Fruit fly (Drosophila melanogaster) whole organism, prepupa: ENCODE measurements around the gene Mp.

Experiments used
- Blimp-1 ChIP-seq: fragments of 200-800 bp; sonication (Bioruptor generic); optimal IDR thresholded peaks from 3 replicates; lab custom pipeline; 2017; ENCODE audit warnings: missing biosample characterization, missing genetic modification characterization, mild to moderate bottlenecking, moderate library complexity, missing genetic modification reagents
- CG10631 ChIP-seq: fragments of 200-800 bp; sonication (Bioruptor generic); optimal IDR thresholded peaks from 2 replicates; lab custom pipeline; 2016; ENCODE audit warnings: missing biosample characterization, missing genetic modification characterization
- CG10669 ChIP-seq: fragments of 200-800 bp; sonication (Bioruptor generic); optimal IDR thresholded peaks from 3 replicates; lab custom pipeline; 2018; ENCODE audit warnings: missing biosample characterization, mild to moderate bottlenecking, missing genetic modification characterization, moderate library complexity
- CG11294 ChIP-seq: fragments of 200-800 bp; sonication (Bioruptor generic); IDR thresholded peaks from 2 replicates; pipeline ENCODE4 v1.3.6; 2022; ENCODE audit warnings: missing biosample characterization, missing genetic modification characterization
- CG11762 ChIP-seq: fragments of 200-800 bp; sonication (Bioruptor generic); optimal IDR thresholded peaks from 3 replicates; lab custom pipeline; 2016; ENCODE audit warnings: missing biosample characterization, missing genetic modification characterization; ENCODE audit not compliant: insufficient read depth
- CG11902 ChIP-seq: fragments of 200-800 bp; sonication (Bioruptor generic); optimal IDR thresholded peaks from 3 replicates; lab custom pipeline; 2016; ENCODE audit warnings: missing biosample characterization, missing genetic modification characterization
- CG15336 ChIP-seq: fragments of 200-800 bp; sonication (Bioruptor generic); IDR thresholded peaks from 2 replicates; pipeline ENCODE4 v1.3.6; 2022; ENCODE audit warnings: missing biosample characterization, missing genetic modification characterization
- CG1621 ChIP-seq: fragments of 200-800 bp; sonication (Bioruptor generic); optimal IDR thresholded peaks from 3 replicates; lab custom pipeline; 2018; ENCODE audit warnings: missing biosample characterization, mild to moderate bottlenecking, missing genetic modification characterization
- CG3032 ChIP-seq: fragments of 200-800 bp; optimal IDR thresholded peaks from 2 replicates; lab custom pipeline; 2019; ENCODE audit warnings: missing biosample characterization, mild to moderate bottlenecking, missing genetic modification characterization, moderate library complexity
- CG31627 ChIP-seq: fragments of 200-800 bp; sonication (Bioruptor generic); optimal IDR thresholded peaks from 3 replicates; lab custom pipeline; 2016; ENCODE audit warnings: missing biosample characterization, missing genetic modification characterization
- CG32006 ChIP-seq: fragments of 200-800 bp; sonication (Bioruptor generic); optimal IDR thresholded peaks from 3 replicates; lab custom pipeline; 2017; ENCODE audit warnings: missing biosample characterization, mild to moderate bottlenecking, missing genetic modification characterization
- CG34406 ChIP-seq: fragments of 200-800 bp; sonication (Bioruptor generic); optimal IDR thresholded peaks from 3 replicates; lab custom pipeline; 2016; ENCODE audit warnings: missing biosample characterization, missing genetic modification characterization
- CG3919 ChIP-seq: fragments of 200-800 bp; sonication (Bioruptor generic); optimal IDR thresholded peaks from 3 replicates; lab custom pipeline; 2016; ENCODE audit warnings: missing biosample characterization, missing genetic modification characterization
- CG4318 ChIP-seq: fragments of 200-800 bp; sonication (Bioruptor generic); optimal IDR thresholded peaks from 3 replicates; lab custom pipeline; 2017; ENCODE audit warnings: missing biosample characterization, mild to moderate bottlenecking, missing genetic modification characterization
- CG6163 ChIP-seq: fragments of 200-800 bp; sonication (Bioruptor generic); IDR thresholded peaks from 3 replicates; pipeline ENCODE4 v1.3.6; 2022; ENCODE audit warnings: missing biosample characterization, missing genetic modification characterization
- CG6276 ChIP-seq: fragments of 200-800 bp; sonication (Bioruptor generic); optimal IDR thresholded peaks from 2 replicates; lab custom pipeline; 2017; ENCODE audit warnings: missing biosample characterization, mild to moderate bottlenecking, missing genetic modification characterization
- CG6792 ChIP-seq: fragments of 200-800 bp; sonication (Bioruptor generic); optimal IDR thresholded peaks from 3 replicates; lab custom pipeline; 2016; ENCODE audit warnings: missing biosample characterization, missing genetic modification characterization
- CG6808 ChIP-seq: fragments of 200-800 bp; sonication (Bioruptor generic); optimal IDR thresholded peaks from 3 replicates; lab custom pipeline; 2017; ENCODE audit warnings: missing biosample characterization, missing genetic modification characterization, mild to moderate bottlenecking, moderate library complexity, missing genetic modification reagents
- CG6854 ChIP-seq: fragments of 200-800 bp; sonication (Bioruptor generic); optimal IDR thresholded peaks from 2 replicates; lab custom pipeline; 2017; ENCODE audit warnings: missing biosample characterization, mild to moderate bottlenecking, missing genetic modification characterization
- CG7368 ChIP-seq: fragments of 200-800 bp; sonication (Bioruptor generic); optimal IDR thresholded peaks from 3 replicates; lab custom pipeline; 2016; ENCODE audit warnings: missing biosample characterization, missing genetic modification characterization
- CG8119 ChIP-seq: fragments of 200-800 bp; sonication (Bioruptor generic); IDR thresholded peaks from 3 replicates; pipeline ENCODE4 v1.3.6; 2022; ENCODE audit warnings: missing biosample characterization, missing genetic modification characterization
- CG8319 ChIP-seq: fragments of 200-800 bp; sonication (Bioruptor generic); optimal IDR thresholded peaks from 3 replicates; lab custom pipeline; 2016; ENCODE audit warnings: missing biosample characterization, missing genetic modification characterization
- CG8632 ChIP-seq: fragments of 200-800 bp; sonication (Bioruptor generic); optimal IDR thresholded peaks from 3 replicates; lab custom pipeline; 2016; ENCODE audit warnings: missing biosample characterization, missing genetic modification characterization
- CG9139 ChIP-seq: fragments of 200-800 bp; sonication (Bioruptor generic); optimal IDR thresholded peaks from 3 replicates; lab custom pipeline; 2017; ENCODE audit warnings: missing biosample characterization, mild to moderate bottlenecking, missing genetic modification characterization
- Eip75B ChIP-seq: fragments of 200-800 bp; sonication (Bioruptor generic); optimal IDR thresholded peaks from 3 replicates; lab custom pipeline; 2016; ENCODE audit warnings: missing biosample characterization, missing genetic modification characterization
- Eip78C ChIP-seq: fragments of 200-800 bp; sonication (Bioruptor generic); peaks from one replicate; lab custom pipeline; 2016; ENCODE audit warnings: missing biosample characterization, missing genetic modification characterization
- Eip93F ChIP-seq: fragments of 200-800 bp; sonication (Bioruptor generic); optimal IDR thresholded peaks from 2 replicates; lab custom pipeline; 2016; ENCODE audit warnings: missing biosample characterization, mild to moderate bottlenecking, missing genetic modification characterization
- Ets96B ChIP-seq: fragments of 200-800 bp; optimal IDR thresholded peaks from 2 replicates; lab custom pipeline; 2019; ENCODE audit warnings: missing biosample characterization, mild to moderate bottlenecking, missing genetic modification characterization, moderate library complexity
- Gug ChIP-seq: fragments of 200-800 bp; sonication (Bioruptor generic); IDR thresholded peaks from 2 replicates; pipeline ENCODE4 v1.3.6; 2022; ENCODE audit warnings: missing biosample characterization, missing genetic modification characterization
- Hr38 ChIP-seq: sonication (Bioruptor generic); optimal IDR thresholded peaks from 2 replicates; lab custom pipeline; 2016; ENCODE audit warnings: missing biosample characterization, missing genetic modification characterization
- Hr39 ChIP-seq: fragments of 200-800 bp; sonication (Bioruptor generic); optimal IDR thresholded peaks from 2 replicates; lab custom pipeline; 2016; ENCODE audit warnings: missing biosample characterization, missing genetic modification characterization
- Hr4 ChIP-seq: fragments of 200-800 bp; sonication (Bioruptor generic); optimal IDR thresholded peaks from 3 replicates; lab custom pipeline; 2016; ENCODE audit warnings: missing biosample characterization, missing genetic modification characterization
- Lpt ChIP-seq: fragments of 200-800 bp; sonication (Bioruptor generic); optimal IDR thresholded peaks from 3 replicates; lab custom pipeline; 2016; ENCODE audit warnings: missing biosample characterization, missing genetic modification characterization
- Met ChIP-seq: fragments of 200-800 bp; sonication (Bioruptor generic); optimal IDR thresholded peaks from 3 replicates; lab custom pipeline; 2016; ENCODE audit warnings: missing biosample characterization, missing genetic modification characterization
- OdsH ChIP-seq: fragments of 200-800 bp; sonication (Bioruptor generic); optimal IDR thresholded peaks from 3 replicates; lab custom pipeline; 2016; ENCODE audit warnings: missing biosample characterization, missing genetic modification characterization
- Smox ChIP-seq: fragments of 200-800 bp; sonication (Bioruptor generic); optimal IDR thresholded peaks from 3 replicates; lab custom pipeline; 2016; ENCODE audit warnings: missing biosample characterization, missing genetic modification characterization
- Sox14 ChIP-seq: fragments of 200-800 bp; sonication (Bioruptor generic); optimal IDR thresholded peaks from 3 replicates; lab custom pipeline; 2016; ENCODE audit warnings: missing biosample characterization, missing genetic modification characterization
- Sox15 ChIP-seq: fragments of 200-800 bp; sonication (Bioruptor generic); optimal IDR thresholded peaks from 3 replicates; lab custom pipeline; 2016; ENCODE audit warnings: missing biosample characterization, missing genetic modification characterization
- achi ChIP-seq: fragments of 200-800 bp; sonication (Bioruptor generic); optimal IDR thresholded peaks from 3 replicates; lab custom pipeline; 2016; ENCODE audit warnings: missing biosample characterization, missing genetic modification characterization
- acj6 ChIP-seq: fragments of 200-800 bp; sonication (Bioruptor generic); optimal IDR thresholded peaks from 3 replicates; lab custom pipeline; 2016; ENCODE audit warnings: missing biosample characterization, missing genetic modification characterization
- cyc ChIP-seq: fragments of 200-800 bp; sonication (Bioruptor generic); optimal IDR thresholded peaks from 3 replicates; lab custom pipeline; 2016; ENCODE audit warnings: missing biosample characterization, missing genetic modification characterization
- dac ChIP-seq: fragments of 200-800 bp; sonication (Bioruptor generic); optimal IDR thresholded peaks from 2 replicates; lab custom pipeline; 2017; ENCODE audit warnings: missing biosample characterization, mild to moderate bottlenecking, missing genetic modification characterization
- eg ChIP-seq: fragments of 200-800 bp; sonication (Bioruptor generic); IDR thresholded peaks from 3 replicates; pipeline ENCODE4 v1.3.6; 2022; ENCODE audit warnings: missing biosample characterization, missing genetic modification characterization
- esn ChIP-seq: fragments of 200-800 bp; sonication (Bioruptor generic); optimal IDR thresholded peaks from 2 replicates; lab custom pipeline; 2016; ENCODE audit warnings: missing biosample characterization, mild to moderate bottlenecking, missing genetic modification characterization, moderate library complexity
- fd85E ChIP-seq: fragments of 200-800 bp; sonication (Bioruptor generic); optimal IDR thresholded peaks from 3 replicates; lab custom pipeline; 2016; ENCODE audit warnings: missing biosample characterization, missing genetic modification characterization
- lz ChIP-seq: fragments of 200-800 bp; sonication (Bioruptor generic); optimal IDR thresholded peaks from 3 replicates; lab custom pipeline; 2016; ENCODE audit warnings: missing biosample characterization, missing genetic modification characterization
- net ChIP-seq: fragments of 200-800 bp; sonication (Bioruptor generic); optimal IDR thresholded peaks from 3 replicates; lab custom pipeline; 2016; ENCODE audit warnings: missing biosample characterization, missing genetic modification characterization
- pdm3 ChIP-seq: fragments of 200-800 bp; sonication (Bioruptor generic); optimal IDR thresholded peaks from 3 replicates; lab custom pipeline; 2016; ENCODE audit warnings: missing biosample characterization, missing genetic modification characterization
- salr ChIP-seq, 2 experiments: fragments of 200-800 bp; sonication (Bioruptor generic); optimal IDR thresholded peaks; 3 replicates each; lab custom pipeline; 2016 to 2018; ENCODE audit warnings: missing biosample characterization in 2 of 2, missing genetic modification characterization in 2 of 2, mild to moderate bottlenecking in 1 of 2
- spab ChIP-seq: fragments of 200-800 bp; sonication (Bioruptor generic); optimal IDR thresholded peaks from 2 replicates; lab custom pipeline; 2017; ENCODE audit warnings: missing biosample characterization, mild to moderate bottlenecking, missing genetic modification characterization, missing genetic modification reagents
- ss ChIP-seq, 2 experiments: fragments of 200-800 bp; sonication (Bioruptor generic); optimal IDR thresholded peaks; 2 replicates in 1 of 2; 3 replicates in 1 of 2; lab custom pipeline; 2017 to 2018; ENCODE audit warnings: mild to moderate bottlenecking in 2 of 2, missing biosample characterization in 2 of 2, missing genetic modification characterization in 2 of 2, moderate library complexity in 1 of 2
- svp ChIP-seq: fragments of 200-800 bp; sonication (Bioruptor generic); peaks from one replicate; lab custom pipeline; 2016; ENCODE audit warnings: missing biosample characterization, missing genetic modification characterization
- vri ChIP-seq: fragments of 200-800 bp; sonication (Bioruptor generic); optimal IDR thresholded peaks from 3 replicates; lab custom pipeline; 2016; ENCODE audit warnings: missing biosample characterization, mild to moderate bottlenecking, missing genetic modification characterization

Gene Mp

dm6 chr3L:6996907-6997306 is 1.7 kb upstream of the Mp start:
- TF ChIP-seq Hr38 (GFP tag; lab: Kevin White, UChicago) (no peak), CG6808 (GFP tag; lab: Kevin White, UChicago) (peak; percentile 24), CG6792 (GFP tag; lab: Kevin White, UChicago) (peak; percentile 12), Ets96B (tag; lab: Kevin White, UChicago) (peak; percentile 35), Sox14 (GFP tag; lab: Kevin White, UChicago) (peak; percentile 28), CG32006 (GFP tag; lab: Kevin White, UChicago) (peak; percentile 80), svp (GFP tag; lab: Kevin White, UChicago) (peak; percentile 73), vri (GFP tag; lab: Kevin White, UChicago) (no peak), Smox (GFP tag; lab: Kevin White, UChicago) (peak; percentile 48), pdm3 (GFP tag; lab: Kevin White, UChicago) (peak; percentile 64), CG8319 (no peak), CG11902 (GFP tag; lab: Kevin White, UChicago) (no peak), achi (GFP tag; lab: Kevin White, UChicago) (peak; percentile 51), Hr39 (GFP tag; lab: Kevin White, UChicago) (peak; percentile 47), ss (GFP tag; optimal IDR thresholded peaks at IDR 0.05; lab: Kevin White, UChicago) (peak in 1 of 2 experiments; percentile 8), fd85E (GFP tag; lab: Kevin White, UChicago) (no peak), net (peak; percentile 57), eg (GFP tag; lab: Robert Waterston, UW) (peak; percentile 79), Met (GFP tag; lab: Kevin White, UChicago) (peak; percentile 51), CG34406 (GFP tag; lab: Kevin White, UChicago) (peak; percentile 39), dac (peak; percentile 21), CG6163 (GFP tag; lab: Robert Waterston, UW) (peak; percentile 55; the same call in 2 of the 3 replicates), CG7368 (GFP tag; lab: Kevin White, UChicago) (no peak), Blimp-1 (GFP tag; lab: Kevin White, UChicago) (no peak), CG6276 (GFP tag; lab: Kevin White, UChicago) (peak; percentile 58), Eip93F (GFP tag; lab: Kevin White, UChicago) (no peak), CG11294 (GFP tag; lab: Robert Waterston, UW) (peak; percentile 22; the same call in 1 of the 2 replicates), CG10669 (GFP tag; lab: Kevin White, UChicago) (peak; percentile 13), cyc (GFP tag; lab: Kevin White, UChicago) (peak; percentile 21), CG31627 (GFP tag; lab: Kevin White, UChicago) (peak; percentile 56), acj6 (GFP tag; lab: Kevin White, UChicago) (peak; percentile 45), lz (peak; percentile 36), CG6854 (GFP tag; lab: Kevin White, UChicago) (no peak), OdsH (GFP tag; lab: Kevin White, UChicago) (peak; percentile 54), CG3032 (tag; lab: Kevin White, UChicago) (peak; percentile 31), salr (GFP tag; optimal IDR thresholded peaks at IDR 0.05; lab: Kevin White, UChicago) (peak in 1 of 2 experiments; percentile 34), spab (GFP tag; lab: Kevin White, UChicago) (no peak), CG1621 (tag; lab: Kevin White, UChicago) (peak; percentile 17), CG10631 (GFP tag; lab: Kevin White, UChicago) (peak; percentile 53), Eip75B (GFP tag; lab: Kevin White, UChicago) (peak; percentile 38), esn (GFP tag; lab: Kevin White, UChicago) (peak; percentile 47), CG11762 (GFP tag; lab: Kevin White, UChicago) (no peak), CG9139 (no peak), CG15336 (peak; percentile 76), CG4318 (GFP tag; lab: Kevin White, UChicago) (peak; percentile 53), CG8632 (GFP tag; lab: Kevin White, UChicago) (peak; percentile 11), Sox15 (GFP tag; lab: Kevin White, UChicago) (peak; percentile 19), Lpt (GFP tag; lab: Kevin White, UChicago) (peak; percentile 23), CG3919 (peak; percentile 38), Hr4 (GFP tag; lab: Kevin White, UChicago) (peak; percentile 84), Eip78C (GFP tag; lab: Kevin White, UChicago) (peak; percentile 85), Gug (GFP tag; lab: Robert Waterston, UW) (peak; percentile 21; the same call in 1 of the 2 replicates), CG8119 (GFP tag; lab: Robert Waterston, UW) (peak; percentile 76)
